Worm (Caenorhabditis elegans) whole organism, midembryonic: Measurements from ENCODE around the gene K09H11.6.

ENCODE experiments used
- T22C8.4 ChIP-seq: fragments of 200-800 bp; sonication (Bioruptor generic); IDR thresholded peaks from 2 replicates; pipeline ENCODE4 v1.3.6; 2022; ENCODE audit warnings: missing genetic modification characterization, missing compliant biosample characterization
- cog-1 ChIP-seq: sonication (generic microtip); optimal IDR thresholded peaks from 2 replicates; lab custom pipeline; 2016; ENCODE audit warnings: missing genetic modification characterization, missing compliant biosample characterization
- flt-1 ChIP-seq: fragments of 200-800 bp; sonication (Bioruptor generic); IDR thresholded peaks from 2 replicates; pipeline ENCODE4 v1.3.6; 2022; ENCODE audit warnings: missing genetic modification characterization, missing compliant biosample characterization
- klf-2 ChIP-seq: fragments of 200-800 bp; sonication (Bioruptor generic); conservative IDR thresholded peaks from 2 replicates; pipeline ENCODE4 v1.3.6; 2022; ENCODE audit warnings: missing genetic modification reagents, missing genetic modification characterization, missing compliant biosample characterization
- med-1 ChIP-seq: sonication (generic microtip); optimal IDR thresholded peaks from 2 replicates; lab custom pipeline; 2017; ENCODE audit warnings: missing genetic modification characterization, mild to moderate bottlenecking, missing compliant biosample characterization, antibody characterized with exemption, missing genetic modification reagents; ENCODE audit not compliant: insufficient read depth
- ref-1 ChIP-seq: fragments of 200-800 bp; sonication (Bioruptor generic); conservative IDR thresholded peaks from 2 replicates; pipeline ENCODE4 v1.3.6; 2022; ENCODE audit warnings: missing genetic modification reagents, missing genetic modification characterization, missing compliant biosample characterization
- ztf-23 ChIP-seq: fragments of 200-800 bp; sonication (Bioruptor generic); IDR thresholded peaks from 2 replicates; pipeline ENCODE4 v1.3.6; 2022; ENCODE audit warnings: missing genetic modification reagents, missing genetic modification characterization, missing compliant biosample characterization
- ztf-29 ChIP-seq: fragments of 200-800 bp; sonication (Bioruptor generic); IDR thresholded peaks from 2 replicates; pipeline ENCODE4 v1.3.6; 2022; ENCODE audit warnings: missing genetic modification reagents, missing genetic modification characterization, missing compliant biosample characterization

DNA sequence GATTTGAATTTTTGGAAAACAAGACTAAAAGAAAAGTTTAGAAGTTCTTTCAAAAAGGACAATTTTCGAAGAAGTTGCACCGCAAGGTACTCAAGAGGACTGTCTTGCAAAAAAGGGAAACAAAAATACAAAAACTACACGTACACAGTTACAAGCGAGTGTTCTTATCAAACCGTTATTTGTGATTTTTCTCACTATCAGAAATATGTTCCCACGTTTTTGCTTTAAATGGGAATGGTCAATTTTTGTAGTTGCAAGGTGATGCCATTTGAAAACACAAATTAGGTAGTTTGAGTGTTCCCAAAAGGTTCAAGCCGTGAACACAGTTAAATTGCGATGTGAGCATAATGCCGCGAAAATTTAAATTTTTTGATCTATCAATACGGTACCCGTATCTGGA lies 39.8 kb downstream of the K09H11.6 start:
- TF ChIP-seq ztf-23 (GFP tag; lab: Robert Waterston, UW) (no peak), flt-1 (GFP tag; lab: Robert Waterston, UW) (no peak), cog-1 (no peak), T22C8.4 (GFP tag; lab: Robert Waterston, UW) (no peak), klf-2 (no peak), med-1 (GFP tag; lab: Kevin White, UChicago) (no peak), ref-1 (GFP tag; lab: Robert Waterston, UW) (no peak), ztf-29 (GFP tag; lab: Robert Waterston, UW) (no peak)
